Worm (Caenorhabditis elegans) whole organism, early embryonic: Measurements from ENCODE around the gene C33H5.16.

Experiments
- B0310.2 ChIP-seq: sonication (generic microtip); optimal IDR thresholded peaks from 2 replicates; lab custom pipeline; 2016; ENCODE audit warnings: mild to moderate bottlenecking, missing genetic modification characterization, missing compliant biosample characterization
- F13C5.2 ChIP-seq: sonication (generic microtip); optimal IDR thresholded peaks from 2 replicates; lab custom pipeline; 2017; ENCODE audit warnings: mild to moderate bottlenecking, missing genetic modification characterization, inconsistent platforms, missing compliant biosample characterization
- aly-1 ChIP-seq: sonication (generic microtip); optimal IDR thresholded peaks from 2 replicates; lab custom pipeline; 2016; ENCODE audit warnings: missing genetic modification characterization, missing compliant biosample characterization
- ama-1 ChIP-seq: fragments of 150-350 bp; optimal IDR thresholded peaks from 2 replicates; lab custom pipeline; 2014
- ceh-13 ChIP-seq: fragments of 200-800 bp; sonication (Bioruptor generic); optimal IDR thresholded peaks from 2 replicates; lab custom pipeline; 2018; ENCODE audit warnings: mild to moderate bottlenecking, missing genetic modification characterization, missing compliant biosample characterization
- ceh-36 ChIP-seq: sonication (generic microtip); optimal IDR thresholded peaks from 2 replicates; lab custom pipeline; 2016; ENCODE audit warnings: missing genetic modification characterization, inconsistent platforms, missing compliant biosample characterization
- ets-7 ChIP-seq: sonication (generic microtip); optimal IDR thresholded peaks from 2 replicates; lab custom pipeline; 2016; ENCODE audit warnings: missing genotype, missing genetic modification characterization, missing compliant biosample characterization
- flt-1 ChIP-seq: fragments of 200-800 bp; sonication (Bioruptor generic); IDR thresholded peaks from 2 replicates; pipeline ENCODE4 v1.3.6; 2022; ENCODE audit warnings: missing genetic modification characterization, missing compliant biosample characterization
- hmbx-1 ChIP-seq: sonication (generic microtip); optimal IDR thresholded peaks from 2 replicates; lab custom pipeline; 2016; ENCODE audit warnings: mild to moderate bottlenecking, missing genetic modification characterization, missing compliant biosample characterization
- hmg-4 ChIP-seq: fragments of 200-800 bp; sonication (Bioruptor generic); optimal IDR thresholded peaks from 2 replicates; lab custom pipeline; 2018; ENCODE audit warnings: mild to moderate bottlenecking, missing genetic modification characterization, missing compliant biosample characterization
- hnd-1 ChIP-seq: sonication (generic microtip); optimal IDR thresholded peaks from 2 replicates; lab custom pipeline; 2016; ENCODE audit warnings: missing genetic modification characterization, missing compliant biosample characterization
- pes-1 ChIP-seq: fragments of 200-800 bp; sonication (Bioruptor generic); IDR thresholded peaks from 2 replicates; pipeline ENCODE4 v1.3.6; 2022; ENCODE audit warnings: missing genetic modification reagents, missing genetic modification characterization, missing compliant biosample characterization
- scrt-1 ChIP-seq: fragments of 200-800 bp; sonication (Bioruptor generic); IDR thresholded peaks from 2 replicates; pipeline ENCODE4 v1.3.6; 2022; ENCODE audit warnings: missing genetic modification characterization, missing compliant biosample characterization
- sea-1 ChIP-seq: fragments of 200-800 bp; sonication (Bioruptor generic); conservative IDR thresholded peaks from 2 replicates; pipeline ENCODE4 v1.3.6; 2022; ENCODE audit warnings: missing genetic modification characterization, missing compliant biosample characterization
- tbx-11 ChIP-seq: fragments of 200-800 bp; sonication (Bioruptor generic); IDR thresholded peaks from 2 replicates; pipeline ENCODE4 v1.3.6; 2022; ENCODE audit warnings: missing genetic modification characterization, missing compliant biosample characterization
- tbx-37 ChIP-seq: fragments of 200-800 bp; sonication (Bioruptor generic); conservative IDR thresholded peaks from 2 replicates; pipeline ENCODE4 v1.3.6; 2022; ENCODE audit warnings: missing genetic modification reagents, missing genetic modification characterization, missing compliant biosample characterization
- tra-4 ChIP-seq: sonication (generic microtip); optimal IDR thresholded peaks from 2 replicates; lab custom pipeline; 2017; ENCODE audit warnings: missing genetic modification characterization, missing compliant biosample characterization

C33H5.16 gene

ce11 chrIV:7803250-7803649 is at the start of gene C33H5.16:
TSS of gene C33H5.16 (minus strand) at chrIV:7803350.
- TF ChIP-seq sea-1 (GFP tag; lab: Robert Waterston, UW) (no peak), tra-4 (tag; lab: Kevin White, UChicago) (no peak), ceh-13 (GFP tag; lab: Kevin White, UChicago) (no peak), scrt-1 (no peak), ets-7 (tag; lab: Kevin White, UChicago) (no peak), hmg-4 (GFP tag; lab: Kevin White, UChicago) (no peak), tbx-11 (GFP tag; lab: Robert Waterston, UW) (no peak), aly-1 (tag; lab: Kevin White, UChicago) (no peak), pes-1 (GFP tag; lab: Robert Waterston, UW) (no peak), tbx-37 (GFP tag; lab: Robert Waterston, UW) (no peak)

- TF ChIP-seq tra-4 (tag; lab: Kevin White, UChicago): no peak
- TF ChIP-seq pes-1 (GFP tag; lab: Robert Waterston, UW): no peak
- TF ChIP-seq hmg-4 (GFP tag; lab: Kevin White, UChicago): no peak
- no peak for TF ChIP-seq aly-1 (tag; lab: Kevin White, UChicago)
- TF ChIP-seq hnd-1: no peak
- TF ChIP-seq B0310.2 (tag; lab: Kevin White, UChicago): no peak
- TF ChIP-seq F13C5.2 (tag; lab: Kevin White, UChicago): no peak
- TF ChIP-seq flt-1 (GFP tag; lab: Robert Waterston, UW): no peak
- no peak for TF ChIP-seq sea-1 (GFP tag; lab: Robert Waterston, UW)
These were observed 48.1 kb upstream of the C33H5.16 start for ce11 chrIV:7851291-7851690.

- TF ChIP-seq hmbx-1 (tag; lab: Kevin White, UChicago) (no peak), F13C5.2 (tag; lab: Kevin White, UChicago) (no peak), tbx-11 (GFP tag; lab: Robert Waterston, UW) (no peak), ama-1 (lab: Kevin White, UChicago) (no peak), ets-7 (tag; lab: Kevin White, UChicago) (no peak), sea-1 (GFP tag; lab: Robert Waterston, UW) (no peak), ceh-36 (tag; lab: Kevin White, UChicago) (no peak), scrt-1 (no peak)
These were observed 47.2 kb upstream of the C33H5.16 start for ce11 chrIV:7850329-7850728.

ce11 chrIV:7849235-7849634 is 46.1 kb upstream of the C33H5.16 start:
- TF ChIP-seq ceh-13 (GFP tag; lab: Kevin White, UChicago) (no peak), B0310.2 (tag; lab: Kevin White, UChicago) (peak; percentile 16)

- TF ChIP-seq flt-1 (GFP tag; lab: Robert Waterston, UW) (no peak), hnd-1 (no peak), scrt-1 (no peak), B0310.2 (tag; lab: Kevin White, UChicago) (no peak), aly-1 (tag; lab: Kevin White, UChicago) (no peak), F13C5.2 (tag; lab: Kevin White, UChicago) (no peak), tbx-11 (GFP tag; lab: Robert Waterston, UW) (no peak), pes-1 (GFP tag; lab: Robert Waterston, UW) (no peak), tbx-37 (GFP tag; lab: Robert Waterston, UW) (no peak), ceh-13 (GFP tag; lab: Kevin White, UChicago) (no peak)
These were observed 43.2 kb upstream of the C33H5.16 start, which contains the start of gene C06A6.2 for ce11 chrIV:7846386-7846785. TSS of gene C06A6.2 (plus strand) at chrIV:7846622.

- TF ChIP-seq scrt-1: no peak
- TF ChIP-seq ets-7 (tag; lab: Kevin White, UChicago): peak; percentile 17
- peak; percentile 91 for TF ChIP-seq hmg-4 (GFP tag; lab: Kevin White, UChicago)
- 0 out of 2 replicates have a peak, but pooled peaks have one; percentile 14 for TF ChIP-seq tbx-37 (GFP tag; lab: Robert Waterston, UW)
- 0 out of 2 replicates have a peak, but pooled peaks have one; percentile 48 for TF ChIP-seq sea-1 (GFP tag; lab: Robert Waterston, UW)
- TF ChIP-seq F13C5.2 (tag; lab: Kevin White, UChicago): peak; percentile 78
- no peak for TF ChIP-seq ceh-13 (GFP tag; lab: Kevin White, UChicago)
- TF ChIP-seq aly-1 (tag; lab: Kevin White, UChicago): peak; percentile 76
- peak; percentile 36 for TF ChIP-seq ceh-36 (tag; lab: Kevin White, UChicago)
- 0 out of 2 replicates have a peak, but pooled peaks have one; percentile 15 for TF ChIP-seq tbx-11 (GFP tag; lab: Robert Waterston, UW)
These were observed 42.4 kb upstream of the C33H5.16 start for ce11 chrIV:7845585-7845984.

- no peak for TF ChIP-seq F13C5.2 (tag; lab: Kevin White, UChicago)
- no peak for TF ChIP-seq ceh-36 (tag; lab: Kevin White, UChicago)
- no peak for TF ChIP-seq B0310.2 (tag; lab: Kevin White, UChicago)
- TF ChIP-seq tbx-11 (GFP tag; lab: Robert Waterston, UW): no peak
These were observed 41.3 kb upstream of the C33H5.16 start for ce11 chrIV:7844333-7844973.

- no peak for TF ChIP-seq ceh-13 (GFP tag; lab: Kevin White, UChicago)
- no peak for TF ChIP-seq hnd-1
- TF ChIP-seq tra-4 (tag; lab: Kevin White, UChicago): no peak
- no peak for TF ChIP-seq pes-1 (GFP tag; lab: Robert Waterston, UW)
- TF ChIP-seq ets-7 (tag; lab: Kevin White, UChicago): no peak
These were observed 38.1 kb upstream of the C33H5.16 start for ce11 chrIV:7841218-7841617.
